Fruit fly (Drosophila melanogaster) Kc167 (cell line): ENCODE data around the gene glu.

ENCODE experiments used
- Sin3A ChIP-seq: fragments of >200 bp; optimal IDR thresholded peaks from 2 replicates; lab custom pipeline; 2018; ENCODE audit warnings: missing external identifiers
- h ChIP-seq: fragments of >200 bp; optimal IDR thresholded peaks from 3 replicates; lab custom pipeline; 2018; ENCODE audit warnings: missing external identifiers
- insv ChIP-seq: fragments of >200 bp; optimal IDR thresholded peaks from 3 replicates; lab custom pipeline; 2018; ENCODE audit warnings: missing external identifiers
- psq ChIP-seq: fragments of >200 bp; optimal IDR thresholded peaks from 2 replicates; lab custom pipeline; 2017; ENCODE audit warnings: missing external identifiers
- ttk ChIP-seq: sonication (Bioruptor generic); optimal IDR thresholded peaks from 2 replicates; lab custom pipeline; 2017; ENCODE audit warnings: missing external identifiers

DNA sequence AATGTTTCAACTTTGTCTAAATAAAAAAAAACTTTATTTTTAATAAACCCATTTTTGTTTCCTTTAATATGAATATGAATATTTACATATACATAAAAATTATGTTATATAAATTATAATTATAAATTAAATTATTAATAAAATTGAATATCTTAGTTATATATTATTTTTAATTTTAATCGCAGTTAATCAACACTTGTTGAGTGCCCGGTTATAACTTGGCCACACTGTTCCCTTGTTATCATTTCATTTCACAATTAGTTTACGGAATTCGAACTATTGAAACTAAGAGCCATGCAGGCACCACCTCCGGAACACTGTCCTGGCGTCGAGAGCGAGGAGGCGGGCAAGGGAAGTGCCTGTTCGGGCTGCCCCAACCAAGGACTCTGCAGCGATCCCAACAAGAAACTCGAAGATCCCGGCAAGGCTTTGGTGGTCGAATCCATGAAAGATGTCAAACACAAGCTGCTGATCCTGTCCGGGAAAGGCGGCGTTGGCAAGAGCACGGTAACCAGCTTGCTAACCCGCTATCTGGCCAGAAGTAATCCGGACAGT is 5.8 kb downstream of the glu start, which contains the start of gene Nubp1:
- TF ChIP-seq ttk (lab: Kevin White, UChicago) (no peak), psq (no peak), Sin3A (no peak), h (lab: Kevin White, UChicago) (no peak), insv (lab: Kevin White, UChicago) (no peak)
